Worm (Caenorhabditis elegans) whole organism, L3 larva: ENCODE results near the gene Y39G8B.10.
A peak's percentile ranks its signal among the peaks of the same experiment; 100 is the strongest.

Experiments
- R02D3.7 ChIP-seq: fragments of 150-350 bp; optimal IDR thresholded peaks from 2 replicates; lab custom pipeline; 2014; ENCODE audit warnings: missing biosample characterization, missing genetic modification characterization
- ZK546.5 ChIP-seq: sonication (generic microtip); optimal IDR thresholded peaks from 2 replicates; lab custom pipeline; 2017; ENCODE audit warnings: missing biosample characterization, missing genetic modification characterization
- aly-2 ChIP-seq: fragments of 150-350 bp; optimal IDR thresholded peaks from 2 replicates; lab custom pipeline; 2014; ENCODE audit warnings: missing biosample characterization, missing genetic modification characterization
- ama-1 ChIP-seq: fragments of 150-350 bp; optimal IDR thresholded peaks from 2 replicates; lab custom pipeline; 2018
- ceh-16 ChIP-seq: sonication (generic microtip); optimal IDR thresholded peaks from 2 replicates; lab custom pipeline; 2017; ENCODE audit warnings: missing biosample characterization, missing genetic modification characterization
- ceh-28 ChIP-seq: fragments of 150-350 bp; optimal IDR thresholded peaks from 2 replicates; lab custom pipeline; 2014; ENCODE audit warnings: missing biosample characterization, missing genetic modification reagents, missing genetic modification characterization
- ceh-9 ChIP-seq: sonication (generic microtip); optimal IDR thresholded peaks from 2 replicates; lab custom pipeline; 2018; ENCODE audit warnings: missing biosample characterization, missing genetic modification characterization
- daf-12 ChIP-seq: fragments of 150-350 bp; optimal IDR thresholded peaks from 2 replicates; lab custom pipeline; 2014; ENCODE audit warnings: missing biosample characterization, missing genetic modification reagents, missing genetic modification characterization
- egl-5 ChIP-seq: fragments of 150-350 bp; optimal IDR thresholded peaks from 2 replicates; lab custom pipeline; 2017; ENCODE audit warnings: missing biosample characterization, missing genetic modification reagents, missing genetic modification characterization, inconsistent platforms
- elt-1 ChIP-seq: fragments of 150-350 bp; optimal IDR thresholded peaks from 2 replicates; lab custom pipeline; 2014; ENCODE audit warnings: missing biosample characterization, missing genetic modification characterization
- elt-2 ChIP-seq: sonication (generic microtip); optimal IDR thresholded peaks from 2 replicates; lab custom pipeline; 2016; ENCODE audit warnings: missing genetic modification reagents, mild to moderate bottlenecking, missing genetic modification characterization, missing compliant biosample characterization
- fkh-10 ChIP-seq: sonication (generic microtip); optimal IDR thresholded peaks from 2 replicates; lab custom pipeline; 2017; ENCODE audit warnings: missing biosample characterization, missing genetic modification reagents, missing genetic modification characterization
- fkh-2 ChIP-seq: fragments of 150-350 bp; optimal IDR thresholded peaks from 2 replicates; lab custom pipeline; 2014; ENCODE audit warnings: missing biosample characterization, missing genetic modification reagents, missing genetic modification characterization
- fos-1 ChIP-seq: fragments of 150-350 bp; optimal IDR thresholded peaks from 2 replicates; lab custom pipeline; 2014; ENCODE audit warnings: missing biosample characterization, missing genetic modification characterization
- hmg-11 ChIP-seq: sonication (generic microtip); optimal IDR thresholded peaks from 2 replicates; lab custom pipeline; 2016; ENCODE audit warnings: missing genetic modification characterization, missing compliant biosample characterization
- jun-1 ChIP-seq: fragments of 150-350 bp; optimal IDR thresholded peaks from 2 replicates; lab custom pipeline; 2014; ENCODE audit warnings: missing biosample characterization, missing genetic modification reagents, missing genetic modification characterization
- lin-15B ChIP-seq: fragments of 150-350 bp; optimal IDR thresholded peaks from 2 replicates; lab custom pipeline; 2014; ENCODE audit warnings: missing biosample characterization, missing genetic modification characterization
- lin-39 ChIP-seq: fragments of 150-350 bp; optimal IDR thresholded peaks from 2 replicates; lab custom pipeline; 2018; ENCODE audit warnings: missing biosample characterization, missing genetic modification reagents, missing genetic modification characterization
- lsy-12 ChIP-seq: sonication (generic microtip); optimal IDR thresholded peaks from 2 replicates; lab custom pipeline; 2016; ENCODE audit warnings: mild to moderate bottlenecking, missing genetic modification characterization, missing compliant biosample characterization
- mdl-1 ChIP-seq: fragments of 150-350 bp; optimal IDR thresholded peaks from 2 replicates; lab custom pipeline; 2014; ENCODE audit warnings: missing biosample characterization, missing genetic modification characterization
- mml-1 ChIP-seq: fragments of 150-350 bp; sonication (generic microtip); optimal IDR thresholded peaks from 3 replicates; lab custom pipeline; 2014; ENCODE audit warnings: missing biosample characterization, missing genetic modification characterization
- nhr-11 ChIP-seq: fragments of 150-350 bp; optimal IDR thresholded peaks from 2 replicates; lab custom pipeline; 2014; ENCODE audit warnings: missing biosample characterization, missing genetic modification characterization
- nhr-12 ChIP-seq: fragments of 150-350 bp; optimal IDR thresholded peaks from 2 replicates; lab custom pipeline; 2014; ENCODE audit warnings: missing biosample characterization, missing genetic modification characterization
- nhr-23 ChIP-seq: fragments of 150-350 bp; optimal IDR thresholded peaks from 2 replicates; lab custom pipeline; 2014; ENCODE audit warnings: missing biosample characterization, missing genetic modification reagents, missing genetic modification characterization
- nhr-25 ChIP-seq: sonication (generic microtip); optimal IDR thresholded peaks from 2 replicates; lab custom pipeline; 2017; ENCODE audit warnings: missing biosample characterization, missing genetic modification characterization
- nhr-28 ChIP-seq: fragments of 150-350 bp; optimal IDR thresholded peaks from 2 replicates; lab custom pipeline; 2014; ENCODE audit warnings: missing biosample characterization, missing genetic modification characterization
- nhr-43 ChIP-seq: sonication (generic microtip); optimal IDR thresholded peaks from 2 replicates; lab custom pipeline; 2016; ENCODE audit warnings: mild to moderate bottlenecking, missing genetic modification characterization, missing compliant biosample characterization; ENCODE audit not compliant: poor library complexity, severe bottlenecking
- nhr-67 ChIP-seq: fragments of 150-350 bp; optimal IDR thresholded peaks from 2 replicates; lab custom pipeline; 2014; ENCODE audit warnings: missing biosample characterization, missing genetic modification characterization
- nhr-76 ChIP-seq: fragments of 150-350 bp; sonication (generic microtip); optimal IDR thresholded peaks from 5 replicates; lab custom pipeline; 2014; ENCODE audit warnings: missing biosample characterization, missing genetic modification characterization
- nhr-77 ChIP-seq: fragments of 150-350 bp; optimal IDR thresholded peaks from 2 replicates; lab custom pipeline; 2014; ENCODE audit warnings: missing biosample characterization, missing genetic modification characterization
- pha-4 ChIP-seq: fragments of 150-350 bp; optimal IDR thresholded peaks from 2 replicates; lab custom pipeline; 2014; ENCODE audit warnings: missing biosample characterization, missing genetic modification reagents, missing genetic modification characterization
- pqm-1 ChIP-seq: fragments of 150-350 bp; optimal IDR thresholded peaks from 2 replicates; lab custom pipeline; 2017; ENCODE audit warnings: missing biosample characterization, missing genetic modification characterization, inconsistent platforms
- sea-2 ChIP-seq: fragments of 150-350 bp; sonication (generic microtip); optimal IDR thresholded peaks from 4 replicates; lab custom pipeline; 2014; ENCODE audit warnings: missing biosample characterization, missing genetic modification reagents, missing genetic modification characterization
- skn-1 ChIP-seq: fragments of 150-350 bp; optimal IDR thresholded peaks from 2 replicates; lab custom pipeline; 2014; ENCODE audit warnings: missing biosample characterization, missing genetic modification characterization
- snpc-4 ChIP-seq: fragments of 150-350 bp; optimal IDR thresholded peaks from 2 replicates; lab custom pipeline; 2014; ENCODE audit warnings: missing biosample characterization, missing genetic modification characterization
- zag-1 ChIP-seq: fragments of 150-350 bp; optimal IDR thresholded peaks from 2 replicates; lab custom pipeline; 2014; ENCODE audit warnings: missing biosample characterization, missing genetic modification characterization
- ztf-11 ChIP-seq: fragments of 150-350 bp; optimal IDR thresholded peaks from 2 replicates; lab custom pipeline; 2014; ENCODE audit warnings: missing biosample characterization, missing genetic modification characterization
- ztf-4 ChIP-seq: fragments of 150-350 bp; optimal IDR thresholded peaks from 2 replicates; lab custom pipeline; 2014; ENCODE audit warnings: missing biosample characterization, missing genetic modification characterization

Y39G8B.10 gene

DNA sequence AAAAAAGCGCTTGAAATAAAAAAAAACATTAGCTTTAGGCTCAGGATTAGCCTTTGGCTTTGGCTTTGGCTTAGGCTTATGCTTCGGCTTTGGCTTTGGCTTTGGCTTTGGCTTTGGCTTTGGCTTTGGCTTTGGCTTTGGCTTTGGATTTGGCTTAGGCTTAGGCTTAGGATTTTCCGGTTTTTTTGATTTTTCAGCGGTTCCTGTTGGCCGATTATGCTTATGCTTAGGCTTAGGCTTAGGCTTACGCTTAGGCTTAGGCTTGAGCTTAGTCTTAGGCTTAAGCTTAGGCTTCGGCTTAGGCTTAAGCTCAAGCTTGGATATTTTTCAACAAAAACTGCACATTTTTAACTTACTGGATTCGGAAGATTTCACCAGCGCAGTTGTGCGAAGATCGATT, 8.8 kb downstream of the Y39G8B.10 start:
- TF ChIP-seq nhr-12 (tag; lab: Kevin White, UChicago) (no peak), ceh-9 (tag; lab: Kevin White, UChicago) (no peak), elt-2 (tag; lab: Kevin White, UChicago) (no peak), R02D3.7 (tag; lab: Kevin White, UChicago) (no peak), aly-2 (tag; lab: Kevin White, UChicago) (no peak), ztf-4 (tag; lab: Kevin White, UChicago) (no peak), skn-1 (tag; lab: Kevin White, UChicago) (no peak), nhr-76 (tag; lab: Kevin White, UChicago) (no peak), pqm-1 (tag; lab: Kevin White, UChicago) (no peak), nhr-43 (tag; lab: Kevin White, UChicago) (no peak), fkh-10 (GFP tag; lab: Kevin White, UChicago) (no peak), mml-1 (no peak), elt-1 (no peak), nhr-77 (no peak), hmg-11 (tag; lab: Kevin White, UChicago) (no peak), ceh-16 (tag; lab: Kevin White, UChicago) (no peak), zag-1 (no peak), lin-39 (tag; lab: Kevin White, UChicago) (no peak)

DNA sequence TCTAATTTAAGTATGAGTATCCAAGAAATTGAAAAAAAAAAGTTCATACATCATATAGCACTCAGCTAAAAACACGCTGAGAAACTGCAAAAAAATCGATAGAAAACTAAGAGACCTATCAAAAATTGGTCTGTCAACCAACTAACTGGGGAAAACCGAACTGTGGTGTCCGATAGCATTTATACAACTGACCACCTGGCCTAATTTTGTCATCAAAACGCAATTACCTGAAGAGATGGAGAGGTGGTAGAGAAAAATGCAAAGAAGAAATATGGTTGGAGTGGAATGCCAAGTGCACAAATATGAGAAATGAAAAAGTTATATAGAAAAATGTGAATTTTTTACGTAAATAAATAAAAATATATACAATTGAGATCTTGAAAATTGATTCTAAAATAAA, 9.4 kb downstream of the Y39G8B.10 start, which contains the start of gene Y39G8B.1:
Gene Y39G8B.1 (minus strand): TSS at position 299 of the 400 bp plus-strand sequence.
- no peak for TF ChIP-seq sea-2 (GFP tag; lab: Kevin White, UChicago)
- TF ChIP-seq ceh-28 (tag; lab: Kevin White, UChicago): peak; percentile 7
- no peak for TF ChIP-seq fos-1 (tag; lab: Kevin White, UChicago)
- peak; percentile 52 for TF ChIP-seq elt-2 (tag; lab: Kevin White, UChicago)
- TF ChIP-seq nhr-23 (tag; lab: Kevin White, UChicago): peak; percentile 43
- TF ChIP-seq lsy-12 (tag; lab: Kevin White, UChicago): no peak
- TF ChIP-seq ztf-11 (tag; lab: Kevin White, UChicago): no peak
- TF ChIP-seq nhr-11 (tag; lab: Kevin White, UChicago): no peak
- TF ChIP-seq pha-4 (tag; lab: Kevin White, UChicago): peak; percentile 5
- peak; percentile 3 for TF ChIP-seq skn-1 (tag; lab: Kevin White, UChicago)
- no peak for TF ChIP-seq nhr-67 (tag; lab: Kevin White, UChicago)
- TF ChIP-seq fkh-2 (tag; lab: Kevin White, UChicago): no peak
- no peak for TF ChIP-seq nhr-77
- no peak for TF ChIP-seq jun-1 (tag; lab: Kevin White, UChicago)
- no peak for TF ChIP-seq nhr-43 (tag; lab: Kevin White, UChicago)
- no peak for TF ChIP-seq mdl-1
- TF ChIP-seq snpc-4 (tag; lab: Kevin White, UChicago): no peak
- no peak for TF ChIP-seq lin-39 (tag; lab: Kevin White, UChicago)
- no peak for TF ChIP-seq ZK546.5
- TF ChIP-seq pqm-1 (tag; lab: Kevin White, UChicago): peak; percentile 24
- TF ChIP-seq, all 47 proteins: peak for 6

DNA sequence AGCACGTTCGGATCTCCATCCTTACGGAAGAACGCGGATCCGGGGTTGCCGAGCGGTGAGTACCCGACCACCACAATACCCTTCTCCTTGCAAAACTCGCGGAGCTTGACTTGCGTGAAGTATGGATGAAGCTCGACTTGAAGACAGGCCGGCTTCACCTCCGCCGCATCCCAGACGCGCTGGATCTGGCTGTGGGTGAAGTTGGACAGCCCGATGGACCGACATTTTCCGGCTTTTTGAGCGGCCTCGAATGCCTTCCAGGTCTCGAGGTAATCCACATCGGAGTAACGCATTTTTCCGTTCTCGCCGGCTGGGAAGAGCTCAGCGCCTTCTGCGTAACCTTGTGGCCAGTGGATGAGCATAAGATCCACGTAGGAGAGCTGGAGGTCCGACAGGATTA, 10.7 kb downstream of the Y39G8B.10 start:
- TF ChIP-seq elt-1 (no peak), nhr-11 (tag; lab: Kevin White, UChicago) (no peak), nhr-67 (tag; lab: Kevin White, UChicago) (no peak), nhr-23 (tag; lab: Kevin White, UChicago) (no peak), ama-1 (lab: Kevin White, UChicago) (no peak), egl-5 (no peak), zag-1 (no peak), lin-15B (tag; lab: Kevin White, UChicago) (no peak), pha-4 (tag; lab: Kevin White, UChicago) (no peak), skn-1 (tag; lab: Kevin White, UChicago) (no peak)
- TF ChIP-seq, all 47 proteins: peak for 0

DNA sequence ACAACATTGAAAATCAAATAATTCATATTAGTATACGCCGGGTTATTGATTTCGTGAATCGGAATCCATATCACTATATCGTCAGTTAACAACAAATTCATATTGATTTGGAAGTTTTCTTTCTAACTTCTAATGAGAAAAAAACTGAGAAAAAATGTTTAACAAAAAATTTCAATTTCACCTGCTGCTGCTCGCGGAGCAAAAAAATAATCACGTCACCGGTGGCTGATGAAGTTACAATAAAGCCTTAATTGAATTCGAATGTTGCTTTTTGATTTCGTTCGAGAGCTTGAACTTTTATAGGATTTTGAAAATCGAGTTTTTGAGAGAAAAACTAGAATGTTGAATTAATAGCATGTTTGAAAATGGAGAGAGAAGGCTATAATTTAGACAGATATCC, 13.9 kb downstream of the Y39G8B.10 start, which contains the start of gene sre-43:
Gene sre-43 (minus strand): TSS at position 101 of the 400 bp plus-strand sequence.
- TF ChIP-seq ztf-11 (tag; lab: Kevin White, UChicago): no peak
- TF ChIP-seq snpc-4 (tag; lab: Kevin White, UChicago): no peak
- no peak for TF ChIP-seq pqm-1 (tag; lab: Kevin White, UChicago)
- TF ChIP-seq aly-2 (tag; lab: Kevin White, UChicago): no peak
- no peak for TF ChIP-seq lin-39 (tag; lab: Kevin White, UChicago)
- no peak for TF ChIP-seq elt-2 (tag; lab: Kevin White, UChicago)
- no peak for TF ChIP-seq daf-12 (tag; lab: Kevin White, UChicago)
- TF ChIP-seq nhr-25 (tag; lab: Kevin White, UChicago): no peak
- TF ChIP-seq fkh-10 (GFP tag; lab: Kevin White, UChicago): no peak
- no peak for TF ChIP-seq skn-1 (tag; lab: Kevin White, UChicago)
- no peak for TF ChIP-seq nhr-28 (tag; lab: Kevin White, UChicago)
- TF ChIP-seq nhr-23 (tag; lab: Kevin White, UChicago): no peak
- no peak for TF ChIP-seq jun-1 (tag; lab: Kevin White, UChicago)
- TF ChIP-seq ceh-28 (tag; lab: Kevin White, UChicago): no peak
- TF ChIP-seq ceh-16 (tag; lab: Kevin White, UChicago): no peak
- no peak for TF ChIP-seq lin-15B (tag; lab: Kevin White, UChicago)
